Fruit fly (Drosophila melanogaster) Kc167 (cell line): ENCODE results near the gene Regnase-1.

Experiments used
- Myc ChIP-seq: fragments of >200 bp; optimal IDR thresholded peaks from 2 replicates; lab custom pipeline; 2017; ENCODE audit warnings: missing external identifiers
- h ChIP-seq: fragments of >200 bp; optimal IDR thresholded peaks from 3 replicates; lab custom pipeline; 2018; ENCODE audit warnings: missing external identifiers
- psq ChIP-seq: fragments of >200 bp; optimal IDR thresholded peaks from 2 replicates; lab custom pipeline; 2017; ENCODE audit warnings: missing external identifiers

dm6 chr3R:19996433-19996832 is 39.4 kb downstream of the Regnase-1 start:
- TF ChIP-seq h (lab: Kevin White, UChicago) (no peak), Myc (lab: Kevin White, UChicago) (no peak), psq (no peak)
